Fruit fly (Drosophila melanogaster): ENCODE data around the gene Pde1c.
A peak's percentile ranks its signal among the peaks of the same experiment; 100 is the strongest.

The Pde1c gene

DNA sequence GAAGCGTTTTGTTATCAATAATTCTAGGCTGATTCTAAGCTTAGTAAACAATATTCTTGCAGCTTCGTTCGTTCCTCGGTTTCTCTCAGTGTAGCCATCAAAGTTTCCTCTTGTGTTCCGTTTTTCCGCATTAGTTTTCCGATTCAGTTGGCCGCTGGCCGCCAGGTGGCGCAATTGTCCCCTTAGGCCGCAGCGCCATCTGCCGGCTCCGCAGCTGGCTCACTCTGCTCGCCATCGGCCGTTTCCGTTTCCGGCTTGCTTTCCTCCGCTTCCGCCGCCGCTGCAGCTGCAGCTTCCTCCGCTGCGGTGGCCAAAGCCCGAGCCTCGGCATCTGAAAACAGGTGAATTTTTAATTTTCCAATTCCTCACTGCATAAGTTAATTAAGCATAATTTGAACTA is 112.0 kb downstream of the Pde1c start (continued):
- TF ChIP-seq salm (tag; optimal IDR thresholded peaks at IDR 0.05) (peak; percentile 75), usp (GFP tag; optimal IDR thresholded peaks at IDR 0.05) (no peak), Hr39 (optimal IDR thresholded peaks at IDR 0.05) (no peak), Deaf1 (tag; optimal IDR thresholded peaks at IDR 0.05) (peak; percentile 60), NC2β (GFP tag; optimal IDR thresholded peaks at IDR 0.05) (peak; percentile 98), HmgD (GFP tag; optimal IDR thresholded peaks at IDR 0.05) (peak; percentile 90), lbe (GFP tag; optimal IDR thresholded peaks at IDR 0.05) (no peak), Atf-2 (GFP tag; optimal IDR thresholded peaks at IDR 0.05) (peak; percentile 78), Dll (GFP tag; IDR thresholded peaks at IDR 0.05; ENCODE audit: partially characterized antibody) (no peak), CG4360 (GFP tag; IDR thresholded peaks at IDR 0.05) (peak; percentile 75), ap (GFP tag; IDR thresholded peaks at IDR 0.05) (peak; percentile 91), CG8359 (GFP tag; optimal IDR thresholded peaks at IDR 0.05; ENCODE audit: borderline replicate concordance) (peak; percentile 95), bbx (GFP tag; IDR thresholded peaks at IDR 0.05; ENCODE audit: partially characterized antibody) (no peak), h (optimal IDR thresholded peaks at IDR 0.05) (peak; percentile 52), Hr3 (GFP tag; optimal IDR thresholded peaks at IDR 0.05) (peak; percentile 87), maf-S (GFP tag; optimal IDR thresholded peaks at IDR 0.05) (peak; percentile 83), NfI (GFP tag; optimal IDR thresholded peaks at IDR 0.05) (peak; percentile 93), Sox100B (GFP tag; optimal IDR thresholded peaks at IDR 0.05) (peak; percentile 94), HLH4C (GFP tag; IDR thresholded peaks at IDR 0.05; ENCODE audit: partially characterized antibody) (0 out of 3 replicates have a peak, but pooled peaks have one; percentile 21), CG7839 (tag; optimal IDR thresholded peaks at IDR 0.05) (peak; percentile 92), CG14965 (GFP tag; optimal IDR thresholded peaks at IDR 0.05; ENCODE audit: borderline replicate concordance) (peak; percentile 97), CG11398 (GFP tag; optimal IDR thresholded peaks at IDR 0.05) (peak; percentile 94), Elba2 (GFP tag; optimal IDR thresholded peaks at IDR 0.05) (peak; percentile 91), ash1 (GFP tag; optimal IDR thresholded peaks at IDR 0.05) (peak; percentile 84), CG4424 (GFP tag; optimal IDR thresholded peaks at IDR 0.05) (peak; percentile 98), abd-A (tag; optimal IDR thresholded peaks at IDR 0.05) (peak; percentile 35), Pdp1 (GFP tag; optimal IDR thresholded peaks at IDR 0.05) (peak; percentile 89 to 90), CG9727 (GFP tag; optimal IDR thresholded peaks at IDR 0.05) (peak; percentile 95), tup (GFP tag; optimal IDR thresholded peaks at IDR 0.05) (peak; percentile 74), CG7928 (GFP tag; optimal IDR thresholded peaks at IDR 0.05) (peak; percentile 68), jing (GFP tag; optimal IDR thresholded peaks at IDR 0.05) (peak; percentile 87), bab2 (GFP tag; optimal IDR thresholded peaks at IDR 0.05) (peak; percentile 88), CG17802 (tag; optimal IDR thresholded peaks at IDR 0.05) (peak; percentile 91), CG10462 (GFP tag; optimal IDR thresholded peaks at IDR 0.05) (peak; percentile 89), run (tag; optimal IDR thresholded peaks at IDR 0.05) (peak; percentile 44), her (GFP tag; optimal IDR thresholded peaks at IDR 0.05) (peak; percentile 94), Stat92E (GFP tag; optimal IDR thresholded peaks at IDR 0.05) (no peak), CG2875 (GFP tag; optimal IDR thresholded peaks at IDR 0.05) (peak; percentile 99), CG32772 (GFP tag; IDR thresholded peaks at IDR 0.05) (peak; percentile 87), CG7987 (GFP tag; optimal IDR thresholded peaks at IDR 0.05) (peak; percentile 97), NK7.1 (GFP tag; optimal IDR thresholded peaks at IDR 0.05) (peak; percentile 94), CkIIα-i1 (GFP tag; IDR thresholded peaks at IDR 0.05) (peak; percentile 74), tgo (GFP tag; IDR thresholded peaks at IDR 0.05) (peak; percentile 74), HHEX (GFP tag; optimal IDR thresholded peaks at IDR 0.05) (peak; percentile 97), CG13894 (tag; optimal IDR thresholded peaks at IDR 0.05) (peak; percentile 70), BEAF-32 (GFP tag; optimal IDR thresholded peaks at IDR 0.05) (peak; percentile 18), fd96Cb (tag; optimal IDR thresholded peaks at IDR 0.05) (peak; percentile 84), Blimp-1 (GFP tag; optimal IDR thresholded peaks at IDR 0.05) (peak; percentile 84), CG30431 (GFP tag; optimal IDR thresholded peaks at IDR 0.05) (peak; percentile 98), BtbVII (GFP tag; optimal IDR thresholded peaks at IDR 0.05) (peak; percentile 96)
